Worm (Caenorhabditis elegans) whole organism, young adult: ENCODE results near the gene kin-2.

Experiments
- C17E4.6 ChIP-seq: fragments of 200-800 bp; sonication (Bioruptor generic); IDR thresholded peaks from 2 replicates; pipeline ENCODE4 v1.3.6; 2022; ENCODE audit warnings: missing genetic modification reagents, missing genetic modification characterization, missing compliant biosample characterization
- F55B11.4 ChIP-seq: sonication (generic microtip); optimal IDR thresholded peaks from 2 replicates; lab custom pipeline; 2016; ENCODE audit warnings: missing compliant biosample characterization, missing genetic modification characterization, borderline replicate concordance; ENCODE audit not compliant: insufficient read depth
- F57C9.4 ChIP-seq: sonication (generic microtip); optimal IDR thresholded peaks from 2 replicates; lab custom pipeline; 2017; ENCODE audit warnings: mild to moderate bottlenecking, missing genetic modification characterization, missing compliant biosample characterization
- K12H6.12 ChIP-seq: fragments of 200-800 bp; sonication (Bioruptor generic); optimal IDR thresholded peaks from 2 replicates; lab custom pipeline; 2018; ENCODE audit warnings: mild to moderate bottlenecking, missing genetic modification characterization, missing compliant biosample characterization
- Y79H2A.3 ChIP-seq: fragments of 200-800 bp; sonication (Bioruptor generic); conservative IDR thresholded peaks from 2 replicates; pipeline ENCODE4 v1.3.6; 2022; ENCODE audit warnings: missing genetic modification reagents, missing genetic modification characterization, missing compliant biosample characterization
- akir-1 ChIP-seq: fragments of 200-800 bp; sonication (Bioruptor generic); optimal IDR thresholded peaks from 2 replicates; lab custom pipeline; 2018; ENCODE audit warnings: mild to moderate bottlenecking, missing genetic modification characterization, moderate library complexity, missing compliant biosample characterization
- attf-5 ChIP-seq: fragments of 200-800 bp; sonication (Bioruptor generic); optimal IDR thresholded peaks from 2 replicates; lab custom pipeline; 2018; ENCODE audit warnings: mild to moderate bottlenecking, missing genetic modification characterization, missing compliant biosample characterization
- bed-2 ChIP-seq: fragments of 200-800 bp; sonication (Bioruptor generic); IDR thresholded peaks from 2 replicates; pipeline ENCODE4 v1.3.6; 2022; ENCODE audit warnings: missing genetic modification reagents, missing genetic modification characterization, missing compliant biosample characterization
- cebp-1 ChIP-seq, 2 experiments: fragments of 200-800 bp in 1 of 2; sonication (Bioruptor generic) in 1 of 2; sonication (generic microtip) in 1 of 2; IDR thresholded peaks in 1 of 2; optimal IDR thresholded peaks in 1 of 2; 2 replicates each; pipeline versions ENCODE4 v1.3.6 to Lab custom; 2017 to 2022; ENCODE audit warnings: missing compliant biosample characterization in 2 of 2, missing genetic modification characterization in 2 of 2, mild to moderate bottlenecking in 1 of 2, missing genetic modification reagents in 1 of 2, moderate library complexity in 1 of 2
- cebp-2 ChIP-seq: fragments of 200-800 bp; sonication (Bioruptor generic); IDR thresholded peaks from 2 replicates; pipeline ENCODE4 v1.3.6; 2022; ENCODE audit warnings: missing genetic modification characterization, missing compliant biosample characterization
- ceh-27 ChIP-seq: fragments of 200-800 bp; sonication (Bioruptor generic); optimal IDR thresholded peaks from 2 replicates; lab custom pipeline; 2018; ENCODE audit warnings: mild to moderate bottlenecking, missing genetic modification characterization, moderate library complexity, missing compliant biosample characterization
- ceh-40 ChIP-seq: fragments of 200-800 bp; sonication (Bioruptor generic); IDR thresholded peaks from 2 replicates; pipeline ENCODE4 v1.3.6; 2022; ENCODE audit warnings: missing genetic modification characterization, missing compliant biosample characterization
- dox-1 ChIP-seq: fragments of 200-800 bp; sonication (Bioruptor generic); IDR thresholded peaks from 2 replicates; pipeline ENCODE4 v1.3.6; 2022; ENCODE audit warnings: missing genetic modification reagents, missing genetic modification characterization, missing compliant biosample characterization
- efl-1 ChIP-seq: fragments of 150-350 bp; optimal IDR thresholded peaks from 2 replicates; lab custom pipeline; 2014; ENCODE audit warnings: missing biosample characterization, missing genetic modification reagents, missing genetic modification characterization
- egrh-3 ChIP-seq: fragments of 200-800 bp; sonication (Bioruptor generic); IDR thresholded peaks from 2 replicates; pipeline ENCODE4 v1.3.6; 2022; ENCODE audit warnings: missing genetic modification reagents, missing genetic modification characterization, missing compliant biosample characterization
- hmg-1.2 ChIP-seq: fragments of 200-800 bp; sonication (Bioruptor generic); IDR thresholded peaks from 2 replicates; pipeline ENCODE4 v1.3.6; 2022; ENCODE audit warnings: missing genetic modification reagents, missing genetic modification characterization, missing compliant biosample characterization
- hrde-1 ChIP-seq: sonication (generic microtip); optimal IDR thresholded peaks from 2 replicates; lab custom pipeline; 2016; ENCODE audit warnings: missing genetic modification characterization, mild to moderate bottlenecking, missing compliant biosample characterization, moderate library complexity, missing genotype, missing genetic modification reagents, borderline replicate concordance
- lin-35 ChIP-seq, 3 experiments: fragments of 150-350 bp in 2 of 3; sonication (generic microtip) in 1 of 3; optimal IDR thresholded peaks; 2 replicates each; lab custom pipeline; 2014 to 2018; ENCODE audit warnings: missing biosample characterization in 3 of 3, missing genetic modification characterization in 3 of 3, missing genetic modification reagents in 3 of 3
- lin-54 ChIP-seq: fragments of 200-800 bp; sonication (Bioruptor generic); optimal IDR thresholded peaks from 2 replicates; lab custom pipeline; 2018; ENCODE audit warnings: mild to moderate bottlenecking, missing genetic modification characterization, missing compliant biosample characterization
- mcd-1 ChIP-seq: fragments of 200-800 bp; sonication (Bioruptor generic); IDR thresholded peaks from 2 replicates; pipeline ENCODE4 v1.3.6; 2022; ENCODE audit warnings: missing genetic modification reagents, missing genetic modification characterization, missing compliant biosample characterization
- mes-4 ChIP-seq: sonication (generic microtip); optimal IDR thresholded peaks from 2 replicates; lab custom pipeline; 2016; ENCODE audit warnings: missing genotype, missing genetic modification characterization, missing compliant biosample characterization
- nfya-2 ChIP-seq: fragments of 200-800 bp; sonication (Bioruptor generic); IDR thresholded peaks from 2 replicates; pipeline ENCODE4 v1.3.6; 2022; ENCODE audit warnings: missing genetic modification reagents, missing genetic modification characterization, missing compliant biosample characterization
- nhr-80 ChIP-seq: sonication (generic microtip); optimal IDR thresholded peaks from 2 replicates; lab custom pipeline; 2016; ENCODE audit warnings: missing genetic modification characterization, missing compliant biosample characterization
- nhr-90 ChIP-seq: sonication (generic microtip); optimal IDR thresholded peaks from 2 replicates; lab custom pipeline; 2016; ENCODE audit warnings: missing genotype, mild to moderate bottlenecking, missing genetic modification characterization, missing compliant biosample characterization
- somi-1 ChIP-seq: fragments of 200-800 bp; sonication (Bioruptor generic); optimal IDR thresholded peaks from 2 replicates; lab custom pipeline; 2018; ENCODE audit warnings: mild to moderate bottlenecking, missing genetic modification characterization, missing compliant biosample characterization
- sptf-2 ChIP-seq: fragments of 200-800 bp; sonication (Bioruptor generic); optimal IDR thresholded peaks from 2 replicates; lab custom pipeline; 2018; ENCODE audit warnings: mild to moderate bottlenecking, missing genetic modification characterization, missing compliant biosample characterization
- tbp1 ChIP-seq: fragments of 200-800 bp; sonication (Bioruptor generic); optimal IDR thresholded peaks from 2 replicates; lab custom pipeline; 2018; ENCODE audit warnings: mild to moderate bottlenecking, missing genetic modification characterization, missing compliant biosample characterization
- ztf-22 ChIP-seq: fragments of 200-800 bp; sonication (Bioruptor generic); optimal IDR thresholded peaks from 2 replicates; lab custom pipeline; 2018; ENCODE audit warnings: mild to moderate bottlenecking, missing genetic modification characterization, moderate library complexity, missing compliant biosample characterization
- ztf-26 ChIP-seq: sonication (generic microtip); optimal IDR thresholded peaks from 2 replicates; lab custom pipeline; 2017; ENCODE audit warnings: missing genetic modification characterization, missing compliant biosample characterization
- ztf-3 ChIP-seq: fragments of 200-800 bp; sonication (Bioruptor generic); optimal IDR thresholded peaks from 2 replicates; lab custom pipeline; 2018; ENCODE audit warnings: mild to moderate bottlenecking, missing genetic modification characterization, missing compliant biosample characterization

kin-2 gene

DNA sequence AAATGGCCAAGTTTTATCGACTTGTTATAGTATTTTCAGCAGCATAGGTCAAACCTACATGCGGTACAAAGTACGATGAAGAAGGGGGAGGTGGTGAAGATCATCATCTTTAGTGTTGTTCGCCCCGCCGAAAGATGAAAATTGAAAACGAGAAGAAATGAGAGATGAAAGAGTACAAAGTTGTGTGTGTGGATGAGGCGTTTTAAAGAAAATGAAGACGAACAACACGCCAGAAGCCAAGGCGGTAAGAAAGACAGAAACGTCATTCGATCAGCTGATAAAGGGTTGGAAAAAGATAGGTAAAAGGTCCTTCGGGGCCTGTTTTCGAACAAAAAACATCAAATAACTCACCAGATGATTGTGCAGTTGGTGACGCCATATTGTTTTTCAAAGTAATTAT is 33.7 kb downstream of the kin-2 start:
- no peak for TF ChIP-seq C17E4.6
- 0 out of 2 replicates have a peak, but pooled peaks have one; percentile 40 for TF ChIP-seq dox-1 (GFP tag; lab: Robert Waterston, UW)

- no peak for TF ChIP-seq ceh-40 (GFP tag; lab: Robert Waterston, UW)
- TF ChIP-seq egrh-3 (GFP tag; lab: Robert Waterston, UW): no peak
- TF ChIP-seq bed-2 (GFP tag; lab: Robert Waterston, UW): no peak
- TF ChIP-seq nhr-90 (tag; lab: Kevin White, UChicago): no peak
- no peak for TF ChIP-seq hrde-1 (tag; lab: Kevin White, UChicago)
- TF ChIP-seq ceh-27 (GFP tag; lab: Kevin White, UChicago): no peak
- TF ChIP-seq cebp-2 (GFP tag; lab: Robert Waterston, UW): no peak
- TF ChIP-seq hmg-1.2 (GFP tag; lab: Robert Waterston, UW): peak; percentile 21; the same call in 1 of the 2 replicates
- TF ChIP-seq attf-5 (GFP tag; lab: Kevin White, UChicago): peak; percentile 8
- TF ChIP-seq akir-1: no peak
- 0 out of 2 replicates have a peak, but pooled peaks have one; percentile 25 for TF ChIP-seq cebp-1 (GFP tag; IDR thresholded peaks at IDR 0.05; lab: Robert Waterston, UW)
- TF ChIP-seq cebp-1 (tag; optimal IDR thresholded peaks at IDR 0.05; lab: Kevin White, UChicago): peak; percentile 40
- no peak for TF ChIP-seq F57C9.4
- peak; percentile 8 for TF ChIP-seq ztf-26 (tag; lab: Kevin White, UChicago)
- no peak for TF ChIP-seq lin-35 (GFP tag; optimal IDR thresholded peaks at IDR 0.05; lab: Kevin White, UChicago)
- peak; percentile 11 for TF ChIP-seq K12H6.12 (tag; lab: Kevin White, UChicago)
- TF ChIP-seq somi-1 (GFP tag; lab: Kevin White, UChicago): peak; percentile 53
- 0 out of 2 replicates have a peak, but pooled peaks have one; percentile 8 for TF ChIP-seq dox-1 (GFP tag; lab: Robert Waterston, UW)
- TF ChIP-seq tbp1: no peak
- TF ChIP-seq, all 124 proteins: peak for 7
These were observed 35.5 kb downstream of the kin-2 start for ce11 chrX:5942171-5942570.

DNA sequence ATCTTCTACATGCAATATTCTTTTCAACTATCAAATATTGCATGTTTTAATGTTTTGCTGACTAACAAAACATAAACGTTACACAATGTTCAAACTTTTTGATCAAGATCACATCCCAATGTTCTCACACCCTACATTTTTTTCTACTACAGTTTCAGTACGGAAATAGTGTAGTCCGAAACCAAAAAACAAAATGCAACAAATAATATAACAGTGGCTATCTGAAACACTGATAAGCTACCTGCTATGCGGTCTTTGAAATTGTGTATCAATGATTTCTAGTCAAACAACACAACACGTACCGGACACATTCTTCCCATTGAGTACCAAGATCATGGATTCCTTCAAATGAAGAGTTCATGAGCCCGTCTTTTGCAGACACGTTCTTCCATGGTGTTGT is 36.3 kb downstream of the kin-2 start:
- TF ChIP-seq nhr-80: peak; percentile 4
- TF ChIP-seq ceh-27 (GFP tag; lab: Kevin White, UChicago): no peak

DNA sequence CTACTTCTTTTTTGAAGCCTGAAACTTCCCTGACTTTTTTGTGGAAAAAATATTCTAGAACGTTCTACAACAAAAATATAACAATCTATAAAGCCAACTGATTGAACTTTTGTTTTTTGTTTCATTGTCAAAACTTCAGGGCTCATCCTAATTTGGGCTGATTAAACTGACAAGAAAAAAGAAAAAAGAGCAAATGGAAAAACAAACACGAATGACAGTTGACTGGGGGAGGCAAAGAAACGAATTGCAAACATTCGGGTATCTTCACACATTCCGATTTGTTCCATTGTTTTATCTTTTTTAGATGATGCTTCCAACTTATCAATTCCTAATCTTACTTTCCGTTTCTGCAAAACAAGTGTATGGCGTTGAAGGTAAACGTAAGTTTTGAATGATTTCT is 42.2 kb downstream of the kin-2 start, which contains the start of gene C46F4.3:
C46F4.3 (plus strand) TSS at position 301 of the 400 bp plus-strand sequence.
- TF ChIP-seq lin-35 (GFP tag; optimal IDR thresholded peaks at IDR 0.05; lab: Kevin White, UChicago): no peak
- TF ChIP-seq hmg-1.2 (GFP tag; lab: Robert Waterston, UW): no peak
- no peak for TF ChIP-seq akir-1
- TF ChIP-seq nfya-2 (GFP tag; lab: Robert Waterston, UW): no peak
- TF ChIP-seq ceh-27 (GFP tag; lab: Kevin White, UChicago): no peak
- TF ChIP-seq nhr-90 (tag; lab: Kevin White, UChicago): no peak
- TF ChIP-seq mcd-1 (GFP tag; lab: Robert Waterston, UW): no peak
- no peak for TF ChIP-seq ztf-3
- no peak for TF ChIP-seq mes-4 (tag; lab: Kevin White, UChicago)
- no peak for TF ChIP-seq F55B11.4 (tag; lab: Kevin White, UChicago)
- no peak for TF ChIP-seq ztf-22 (GFP tag; lab: Kevin White, UChicago)
- no peak for TF ChIP-seq Y79H2A.3

DNA sequence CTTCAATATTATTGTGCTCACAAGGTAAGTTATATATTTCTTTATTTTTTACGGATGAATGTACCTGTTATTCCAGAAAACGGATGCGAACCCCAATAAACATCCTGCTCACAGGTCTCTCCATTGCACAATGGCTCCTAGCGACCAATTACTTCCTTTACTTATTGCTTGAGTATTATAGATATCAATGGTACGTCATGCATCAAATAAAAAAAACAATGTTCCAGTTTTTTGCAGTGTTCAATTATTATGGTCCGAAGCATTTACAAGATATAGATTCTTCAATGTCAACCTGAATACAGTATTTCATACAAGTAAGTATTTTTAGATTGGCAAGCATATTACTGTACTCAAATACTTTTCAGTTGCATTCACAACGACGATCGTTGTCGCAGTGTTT is 44.7 kb downstream of the kin-2 start:
- TF ChIP-seq efl-1 (GFP tag; lab: Kevin White, UChicago) (no peak), sptf-2 (GFP tag; lab: Kevin White, UChicago) (no peak), lin-54 (GFP tag; lab: Kevin White, UChicago) (no peak), nfya-2 (GFP tag; lab: Robert Waterston, UW) (no peak)
